Fruit fly (Drosophila melanogaster) whole organism, embryonic: ENCODE results near the gene Trs20.

Source experiments
- Abd-B ChIP-seq: fragments of 200-800 bp; sonication (Bioruptor generic); optimal IDR thresholded peaks from 2 replicates; lab custom pipeline; 2018; ENCODE audit warnings: missing biosample characterization, mild to moderate bottlenecking, missing genetic modification characterization, moderate library complexity
- Blimp-1 ChIP-seq: fragments of 200-800 bp; sonication (Bioruptor generic); optimal IDR thresholded peaks from 3 replicates; lab custom pipeline; 2018; ENCODE audit warnings: missing biosample characterization, missing genetic modification characterization, mild to moderate bottlenecking, moderate library complexity, missing genetic modification reagents
- CG11247 ChIP-seq: fragments of 200-800 bp; sonication (Bioruptor generic); IDR thresholded peaks from 2 replicates; pipeline ENCODE4 v1.3.6; 2022; ENCODE audit warnings: missing biosample characterization, missing genetic modification characterization
- CG12071 ChIP-seq: fragments of 200-800 bp; sonication (Bioruptor generic); optimal IDR thresholded peaks from 3 replicates; lab custom pipeline; 2018; ENCODE audit warnings: missing biosample characterization, mild to moderate bottlenecking, missing genetic modification characterization
- CG12659 ChIP-seq: fragments of 200-800 bp; sonication (Bioruptor generic); optimal IDR thresholded peaks from 3 replicates; lab custom pipeline; 2017; ENCODE audit warnings: mild to moderate bottlenecking, missing biosample characterization, missing genetic modification reagents, missing genetic modification characterization
- CG12942 ChIP-seq: fragments of 200-800 bp; sonication (Bioruptor generic); optimal IDR thresholded peaks from 3 replicates; lab custom pipeline; 2016; ENCODE audit warnings: missing biosample characterization, missing genetic modification characterization
- CG14014 ChIP-seq: fragments of 200-800 bp; sonication (Bioruptor generic); IDR thresholded peaks from 2 replicates; pipeline ENCODE4 v1.3.6; 2022; ENCODE audit warnings: missing biosample characterization, missing genetic modification characterization
- CG14710 ChIP-seq: fragments of 200-800 bp; sonication (Bioruptor generic); optimal IDR thresholded peaks from 3 replicates; lab custom pipeline; 2019; ENCODE audit warnings: missing biosample characterization, mild to moderate bottlenecking, missing genetic modification characterization, moderate library complexity
- CG15479 ChIP-seq: fragments of 200-800 bp; sonication (Bioruptor generic); optimal IDR thresholded peaks from 3 replicates; lab custom pipeline; 2019; ENCODE audit warnings: missing biosample characterization, mild to moderate bottlenecking, missing genetic modification characterization, moderate library complexity
- CG17328 ChIP-seq: fragments of 200-800 bp; sonication (Bioruptor generic); IDR thresholded peaks from 2 replicates; pipeline ENCODE4 v1.3.6; 2022; ENCODE audit warnings: missing biosample characterization, missing genetic modification characterization
- CG17802 ChIP-seq: fragments of 200-800 bp; sonication (Bioruptor generic); optimal IDR thresholded peaks from 2 replicates; lab custom pipeline; 2018; ENCODE audit warnings: missing biosample characterization, mild to moderate bottlenecking, missing genetic modification characterization, moderate library complexity
- CG17912 ChIP-seq: fragments of 200-800 bp; sonication (Bioruptor generic); optimal IDR thresholded peaks from 2 replicates; lab custom pipeline; 2018; ENCODE audit warnings: missing biosample characterization, mild to moderate bottlenecking, missing genetic modification characterization
- CG18764 ChIP-seq: fragments of 200-800 bp; sonication (Bioruptor generic); optimal IDR thresholded peaks from 3 replicates; lab custom pipeline; 2016; ENCODE audit warnings: missing biosample characterization, missing genetic modification characterization
- CG31224 ChIP-seq: fragments of 200-800 bp; sonication (Bioruptor generic); IDR thresholded peaks from 2 replicates; pipeline ENCODE4 v1.3.6; 2022; ENCODE audit warnings: missing biosample characterization, missing genetic modification characterization
- CG3281 ChIP-seq: fragments of 200-800 bp; sonication (Bioruptor generic); optimal IDR thresholded peaks from 3 replicates; lab custom pipeline; 2017; ENCODE audit warnings: missing biosample characterization, mild to moderate bottlenecking, missing genetic modification characterization
- CG4360 ChIP-seq: fragments of 200-800 bp; sonication (Bioruptor generic); IDR thresholded peaks from 2 replicates; pipeline ENCODE4 v1.3.6; 2022; ENCODE audit warnings: missing biosample characterization, missing genetic modification characterization
- CG6254 ChIP-seq: fragments of 200-800 bp; sonication (Bioruptor generic); optimal IDR thresholded peaks from 3 replicates; lab custom pipeline; 2017; ENCODE audit warnings: mild to moderate bottlenecking, missing biosample characterization, missing genetic modification reagents, missing genetic modification characterization
- CG6683 ChIP-seq: fragments of 200-800 bp; sonication (Bioruptor generic); optimal IDR thresholded peaks from 2 replicates; lab custom pipeline; 2017; ENCODE audit warnings: missing biosample characterization, mild to moderate bottlenecking, missing genetic modification characterization, missing genetic modification reagents
- CG7786 ChIP-seq: fragments of 200-800 bp; sonication (Bioruptor generic); optimal IDR thresholded peaks from 2 replicates; lab custom pipeline; 2016; ENCODE audit warnings: missing biosample characterization, missing genetic modification characterization
- CG9609 ChIP-seq: fragments of 200-800 bp; sonication (Bioruptor generic); optimal IDR thresholded peaks from 3 replicates; lab custom pipeline; 2016; ENCODE audit warnings: missing biosample characterization, missing genetic modification characterization
- CG9797 ChIP-seq: fragments of 200-800 bp; sonication (Bioruptor generic); optimal IDR thresholded peaks from 3 replicates; lab custom pipeline; 2018; ENCODE audit warnings: missing biosample characterization, mild to moderate bottlenecking, missing genetic modification characterization
- CG9932 ChIP-seq: fragments of 200-800 bp; sonication (Bioruptor generic); IDR thresholded peaks from 2 replicates; pipeline ENCODE4 v1.3.6; 2022; ENCODE audit warnings: missing biosample characterization, missing genetic modification characterization
- CrebB ChIP-seq: fragments of 200-800 bp; sonication (Bioruptor generic); optimal IDR thresholded peaks from 3 replicates; lab custom pipeline; 2018; ENCODE audit warnings: missing biosample characterization, mild to moderate bottlenecking, missing genetic modification characterization
- Deaf1 ChIP-seq: fragments of 200-800 bp; optimal IDR thresholded peaks from 3 replicates; lab custom pipeline; 2019; ENCODE audit warnings: missing biosample characterization, mild to moderate bottlenecking, missing genetic modification characterization, moderate library complexity
- Dfd ChIP-seq, 2 experiments: fragments of >200 bp; optimal IDR thresholded peaks; 2 replicates each; lab custom pipeline; 2017; ENCODE audit warnings: missing biosample characterization in 2 of 2, missing genetic modification characterization in 2 of 2
- Hey ChIP-seq: fragments of 200-800 bp; sonication (Bioruptor generic); optimal IDR thresholded peaks from 3 replicates; lab custom pipeline; 2018; ENCODE audit warnings: missing biosample characterization, mild to moderate bottlenecking, missing genetic modification characterization
- Hr3 ChIP-seq: fragments of 200-800 bp; sonication (Bioruptor generic); optimal IDR thresholded peaks from 3 replicates; lab custom pipeline; 2016; ENCODE audit warnings: missing biosample characterization, missing genetic modification characterization
- Hr39 ChIP-seq: fragments of >200 bp; optimal IDR thresholded peaks from 2 replicates; lab custom pipeline; 2017
- Mes4 ChIP-seq: fragments of 200-800 bp; sonication (Bioruptor generic); optimal IDR thresholded peaks from 2 replicates; lab custom pipeline; 2016; ENCODE audit warnings: missing biosample characterization, missing genetic modification characterization
- Mrtf ChIP-seq: fragments of 200-800 bp; sonication (Bioruptor generic); IDR thresholded peaks from 3 replicates; pipeline ENCODE4 v1.3.6; 2022; ENCODE audit warnings: missing biosample characterization, missing genetic modification characterization
- Spps ChIP-seq: fragments of 200-800 bp; sonication (Bioruptor generic); optimal IDR thresholded peaks from 2 replicates; lab custom pipeline; 2018; ENCODE audit warnings: missing biosample characterization, mild to moderate bottlenecking, missing genetic modification characterization
- Sry-δ ChIP-seq: fragments of 200-800 bp; sonication (Bioruptor generic); optimal IDR thresholded peaks from 2 replicates; lab custom pipeline; 2016; ENCODE audit warnings: missing biosample characterization, missing genetic modification characterization
- Stat92E ChIP-seq, 3 experiments: fragments of >200 bp in 2 of 3; fragments of 200-800 bp in 1 of 3; sonication (Bioruptor generic) in 1 of 3; optimal IDR thresholded peaks; 2 replicates each; lab custom pipeline; 2017 to 2019; ENCODE audit warnings: missing biosample characterization in 3 of 3, missing genetic modification characterization in 3 of 3, mild to moderate bottlenecking in 1 of 3, moderate library complexity in 1 of 3
- crol ChIP-seq: fragments of 200-800 bp; sonication (Bioruptor generic); IDR thresholded peaks from 2 replicates; pipeline ENCODE4 v1.3.6; 2022; ENCODE audit warnings: missing biosample characterization, missing genetic modification characterization
- cwo ChIP-seq: fragments of 200-800 bp; sonication (Bioruptor generic); optimal IDR thresholded peaks from 3 replicates; lab custom pipeline; 2017; ENCODE audit warnings: missing biosample characterization, missing genetic modification characterization, mild to moderate bottlenecking, moderate library complexity, missing genetic modification reagents
- fd96Cb ChIP-seq: fragments of 200-800 bp; sonication (Bioruptor generic); optimal IDR thresholded peaks from 2 replicates; lab custom pipeline; 2018; ENCODE audit warnings: missing biosample characterization, mild to moderate bottlenecking, missing genetic modification characterization, moderate library complexity
- grau ChIP-seq: fragments of 200-800 bp; optimal IDR thresholded peaks from 3 replicates; lab custom pipeline; 2019; ENCODE audit warnings: missing biosample characterization, mild to moderate bottlenecking, missing genetic modification characterization, moderate library complexity
- gro ChIP-seq: fragments of 200-800 bp; sonication (Bioruptor generic); optimal IDR thresholded peaks from 2 replicates; lab custom pipeline; 2016; ENCODE audit warnings: missing biosample characterization, missing genetic modification characterization
- inv ChIP-seq: fragments of 200-800 bp; sonication (Bioruptor generic); IDR thresholded peaks from 2 replicates; pipeline ENCODE4 v1.3.6; 2022; ENCODE audit warnings: missing biosample characterization, missing genetic modification characterization; ENCODE audit not compliant: partially characterized antibody
- ken ChIP-seq: fragments of 200-800 bp; sonication (Bioruptor generic); IDR thresholded peaks from 3 replicates; pipeline ENCODE4 v1.3.6; 2022; ENCODE audit warnings: missing biosample characterization, missing genetic modification characterization
- lilli ChIP-seq: fragments of 200-800 bp; sonication (Bioruptor generic); optimal IDR thresholded peaks from 3 replicates; lab custom pipeline; 2016; ENCODE audit warnings: missing biosample characterization, missing genetic modification characterization
- nerfin-2 ChIP-seq: fragments of 200-800 bp; sonication (Bioruptor generic); IDR thresholded peaks from 2 replicates; pipeline ENCODE4 v1.3.6; 2022; ENCODE audit warnings: missing biosample characterization, missing genetic modification characterization; ENCODE audit not compliant: partially characterized antibody
- p53 ChIP-seq: fragments of 200-800 bp; sonication (Bioruptor generic); optimal IDR thresholded peaks from 2 replicates; lab custom pipeline; 2016; ENCODE audit warnings: missing biosample characterization, missing genetic modification characterization
- phol ChIP-seq: fragments of 200-800 bp; sonication (Bioruptor generic); optimal IDR thresholded peaks from 3 replicates; lab custom pipeline; 2018; ENCODE audit warnings: missing biosample characterization, mild to moderate bottlenecking, missing genetic modification characterization, moderate library complexity
- psq ChIP-seq: fragments of 200-800 bp; sonication (Bioruptor generic); optimal IDR thresholded peaks from 2 replicates; lab custom pipeline; 2017; ENCODE audit warnings: missing biosample characterization, missing genetic modification characterization
- sens-2 ChIP-seq: fragments of 200-800 bp; sonication (Bioruptor generic); IDR thresholded peaks from 2 replicates; pipeline ENCODE4 v1.3.6; 2022; ENCODE audit warnings: missing biosample characterization, missing genetic modification characterization
- slp2 ChIP-seq: fragments of 200-800 bp; sonication (Bioruptor generic); optimal IDR thresholded peaks from 2 replicates; lab custom pipeline; 2016; ENCODE audit warnings: missing biosample characterization, missing genetic modification characterization
- ssp ChIP-seq: fragments of 200-800 bp; sonication (Bioruptor generic); IDR thresholded peaks from 2 replicates; pipeline ENCODE4 v1.3.6; 2022; ENCODE audit warnings: missing biosample characterization, missing genetic modification characterization
- vvl ChIP-seq: fragments of 200-800 bp; sonication (Bioruptor generic); IDR thresholded peaks from 2 replicates; pipeline ENCODE4 v1.3.6; 2022; ENCODE audit warnings: missing biosample characterization, missing genetic modification characterization
- wor ChIP-seq: fragments of 200-800 bp; sonication (Bioruptor generic); IDR thresholded peaks from 2 replicates; pipeline ENCODE4 v1.3.6; 2022; ENCODE audit warnings: missing biosample characterization, missing genetic modification characterization

Gene Trs20

dm6 chr3L:16164150-16165039 is 33.0 kb upstream of the Trs20 start, which contains the start of gene CG5151 (continued):
- no peak for TF ChIP-seq CG6254 (GFP tag; lab: Kevin White, UChicago)
- TF ChIP-seq ken (GFP tag; lab: Robert Waterston, UW), result no peak
- TF ChIP-seq CG15479 (GFP tag; lab: Kevin White, UChicago), result no peak
- TF ChIP-seq p53 (GFP tag; lab: Kevin White, UChicago), result no peak
- TF ChIP-seq sens-2 (GFP tag; lab: Robert Waterston, UW), result no peak
- 0 out of 2 replicates have a peak, but pooled peaks have one; percentile 3 for TF ChIP-seq CG14014 (GFP tag; lab: Robert Waterston, UW)
- peak; percentile 30 for TF ChIP-seq CG12071 (GFP tag; lab: Kevin White, UChicago)
- no peak for TF ChIP-seq CG7786 (GFP tag; lab: Kevin White, UChicago)
- TF ChIP-seq crol (GFP tag; lab: Robert Waterston, UW), result no peak
- no peak for TF ChIP-seq Mrtf
- peak; percentile 87 for TF ChIP-seq CG4360 (GFP tag; lab: Robert Waterston, UW)
- no peak for TF ChIP-seq ssp (GFP tag; lab: Robert Waterston, UW)
- TF ChIP-seq CG9932, result no peak
- no peak for TF ChIP-seq CG17802 (tag; lab: Kevin White, UChicago)
- TF ChIP-seq CG14710, result no peak
- TF ChIP-seq CG17328 (GFP tag; lab: Robert Waterston, UW), result no peak
- TF ChIP-seq CG12942 (GFP tag; lab: Kevin White, UChicago), result no peak
- TF ChIP-seq cwo, result peak; percentile 53
- no peak for TF ChIP-seq Hey
- TF ChIP-seq Spps (tag; lab: Kevin White, UChicago), result no peak
- TF ChIP-seq CG11247 (GFP tag; lab: Robert Waterston, UW), result no peak
- peak; percentile 43 for TF ChIP-seq inv
- peak; percentile 36 for TF ChIP-seq CG3281 (GFP tag; lab: Kevin White, UChicago)
- no peak for TF ChIP-seq lilli (GFP tag; lab: Kevin White, UChicago)
- no peak for TF ChIP-seq CG9609 (GFP tag; lab: Kevin White, UChicago)
- TF ChIP-seq wor (GFP tag; lab: Robert Waterston, UW), result no peak
- no peak for TF ChIP-seq Hr3 (GFP tag; lab: Kevin White, UChicago)
- peak; percentile 85 for TF ChIP-seq nerfin-2 (GFP tag; lab: Robert Waterston, UW)
- no peak for TF ChIP-seq CG18764
- TF ChIP-seq CG6683 (GFP tag; lab: Kevin White, UChicago), result no peak
- TF ChIP-seq fd96Cb (tag; lab: Kevin White, UChicago), result no peak
- TF ChIP-seq Mes4 (GFP tag; lab: Kevin White, UChicago), result no peak
- TF ChIP-seq Abd-B, result no peak
- TF ChIP-seq Hr39 (lab: Kevin White, UChicago), result no peak
- no peak for TF ChIP-seq Blimp-1 (GFP tag; lab: Kevin White, UChicago)
- no peak for TF ChIP-seq CrebB (tag; lab: Kevin White, UChicago)
- no peak for TF ChIP-seq grau (tag; lab: Kevin White, UChicago)
- no peak for TF ChIP-seq Stat92E (GFP tag; optimal IDR thresholded peaks at IDR 0.05; lab: Kevin White, UChicago)
- no peak for TF ChIP-seq psq
- peak; percentile 36 for TF ChIP-seq CG12659 (GFP tag; lab: Kevin White, UChicago)
- TF ChIP-seq CG31224 (GFP tag; lab: Robert Waterston, UW), result no peak
- TF ChIP-seq phol (tag; lab: Kevin White, UChicago), result peak; percentile 9
- TF ChIP-seq slp2 (GFP tag; lab: Kevin White, UChicago), result no peak
- peak; percentile 41 for TF ChIP-seq vvl (GFP tag; lab: Robert Waterston, UW)
- TF ChIP-seq CG9797 (GFP tag; lab: Kevin White, UChicago), result no peak
- peak; percentile 59 for TF ChIP-seq Deaf1 (tag; lab: Kevin White, UChicago)
- peak; percentile 10 for TF ChIP-seq gro
- TF ChIP-seq Dfd (GFP tag; optimal IDR thresholded peaks at IDR 0.05; lab: Kevin White, UChicago), result no peak
- TF ChIP-seq CG17912 (GFP tag; lab: Kevin White, UChicago), result no peak
- TF ChIP-seq Sry-δ (GFP tag; lab: Kevin White, UChicago), result no peak
